Worm (Caenorhabditis elegans) whole organism, L4 larva: ENCODE measurements around the gene Y43F8B.23.
A peak's percentile ranks its signal among the peaks of the same experiment; 100 is the strongest.
"Not testable (repeated sequence)": the region's sequence is repeated elsewhere in the genome, so short reads cannot be mapped to it uniquely, and the experiment has no call there.

Experiments used
- F26F4.8 ChIP-seq: fragments of 200-800 bp; sonication (Bioruptor generic); conservative IDR thresholded peaks from 2 replicates; pipeline ENCODE4 v1.3.6; 2022; ENCODE audit warnings: missing genetic modification characterization, missing compliant biosample characterization
- F44E2.7 ChIP-seq: fragments of 200-800 bp; sonication (Bioruptor generic); IDR thresholded peaks from 2 replicates; pipeline ENCODE4 v2.1.2; 2022; ENCODE audit warnings: missing genetic modification characterization, missing compliant biosample characterization
- R02D3.7 ChIP-seq: fragments of 150-350 bp; sonication (generic microtip); optimal IDR thresholded peaks from 3 replicates; lab custom pipeline; 2014; ENCODE audit warnings: missing biosample characterization, missing genetic modification characterization
- Y48G9A.11 ChIP-seq: fragments of 200-800 bp; sonication (Bioruptor generic); IDR thresholded peaks from 2 replicates; pipeline ENCODE4 v1.3.6; 2022; ENCODE audit warnings: missing genetic modification reagents, missing genetic modification characterization, missing compliant biosample characterization
- Y5F2A.4 ChIP-seq: fragments of 200-800 bp; sonication (Bioruptor generic); optimal IDR thresholded peaks from 2 replicates; lab custom pipeline; 2018; ENCODE audit warnings: mild to moderate bottlenecking, missing genetic modification characterization, missing compliant biosample characterization
- ZK337.2 ChIP-seq: fragments of 200-800 bp; sonication (Bioruptor generic); IDR thresholded peaks from 2 replicates; pipeline ENCODE4 v1.3.6; 2022; ENCODE audit warnings: missing genetic modification reagents, missing genetic modification characterization, missing compliant biosample characterization
- aly-2 ChIP-seq: sonication (generic microtip); optimal IDR thresholded peaks from 2 replicates; lab custom pipeline; 2018; ENCODE audit warnings: missing biosample characterization, missing genetic modification characterization
- ama-1 ChIP-seq: fragments of 150-350 bp; optimal IDR thresholded peaks from 2 replicates; lab custom pipeline; 2014; ENCODE audit warnings: inconsistent platforms, mixed read lengths
- attf-4 ChIP-seq: sonication (generic microtip); optimal IDR thresholded peaks from 3 replicates; lab custom pipeline; 2017; ENCODE audit warnings: missing biosample characterization, missing genetic modification characterization
- ceh-44 ChIP-seq: fragments of 200-800 bp; sonication (Bioruptor generic); IDR thresholded peaks from 2 replicates; pipeline ENCODE4 v1.3.6; 2022; ENCODE audit warnings: missing genetic modification reagents, missing genetic modification characterization, missing compliant biosample characterization
- daf-12 ChIP-seq: fragments of 150-350 bp; optimal IDR thresholded peaks from 2 replicates; lab custom pipeline; 2014; ENCODE audit warnings: missing biosample characterization, missing genetic modification reagents, missing genetic modification characterization
- daf-16 ChIP-seq, 3 experiments: sonication (generic microtip); optimal IDR thresholded peaks; 2 replicates each; lab custom pipeline; 2016 to 2017; ENCODE audit warnings: missing genetic modification characterization in 3 of 3, missing genetic modification reagents in 3 of 3, mild to moderate bottlenecking in 2 of 3, missing compliant biosample characterization in 2 of 3, missing biosample characterization in 1 of 3, moderate library complexity in 1 of 3
- daf-19 ChIP-seq: fragments of 200-800 bp; sonication (Bioruptor generic); conservative IDR thresholded peaks from 2 replicates; pipeline ENCODE4 v1.3.6; 2022; ENCODE audit warnings: missing genetic modification characterization, missing compliant biosample characterization
- dmd-6 ChIP-seq: fragments of 200-800 bp; sonication (Bioruptor generic); IDR thresholded peaks from 2 replicates; pipeline ENCODE4 v1.3.6; 2022; ENCODE audit warnings: missing genetic modification reagents, missing genetic modification characterization, missing compliant biosample characterization
- duxl-1 ChIP-seq: sonication (generic microtip); optimal IDR thresholded peaks from 2 replicates; lab custom pipeline; 2016; ENCODE audit warnings: mild to moderate bottlenecking, missing genetic modification characterization, moderate library complexity, missing compliant biosample characterization; ENCODE audit not compliant: poor library complexity
- egl-27 ChIP-seq: sonication (generic microtip); optimal IDR thresholded peaks from 3 replicates; lab custom pipeline; 2017; ENCODE audit warnings: missing biosample characterization, missing genetic modification reagents, missing genetic modification characterization
- egl-43 ChIP-seq: fragments of 200-800 bp; sonication (Bioruptor generic); IDR thresholded peaks from 2 replicates; pipeline ENCODE4 v1.3.6; 2022; ENCODE audit warnings: missing genetic modification reagents, missing genetic modification characterization, missing compliant biosample characterization
- fos-1 ChIP-seq: fragments of 150-350 bp; optimal IDR thresholded peaks from 2 replicates; lab custom pipeline; 2014; ENCODE audit warnings: missing biosample characterization, missing genetic modification characterization
- lim-7 ChIP-seq: fragments of 200-800 bp; sonication (Bioruptor generic); IDR thresholded peaks from 2 replicates; pipeline ENCODE4 v1.3.6; 2022; ENCODE audit warnings: missing genetic modification characterization, missing compliant biosample characterization
- lin-13 ChIP-seq: fragments of 150-350 bp; optimal IDR thresholded peaks from 2 replicates; lab custom pipeline; 2014; ENCODE audit warnings: missing biosample characterization, missing genetic modification reagents, missing genetic modification characterization
- mdl-1 ChIP-seq, 2 experiments: fragments of 150-350 bp in 1 of 2; sonication (generic microtip) in 1 of 2; optimal IDR thresholded peaks; 2 replicates each; lab custom pipeline; 2014 to 2017; ENCODE audit warnings: missing biosample characterization in 2 of 2, missing genetic modification characterization in 2 of 2
- mep-1 ChIP-seq: fragments of 150-350 bp; sonication (generic microtip); optimal IDR thresholded peaks from 3 replicates; lab custom pipeline; 2014; ENCODE audit warnings: missing biosample characterization, missing genetic modification characterization
- mxl-2 ChIP-seq: fragments of 200-800 bp; sonication (Bioruptor generic); conservative IDR thresholded peaks from 2 replicates; pipeline ENCODE4 v1.3.6; 2022; ENCODE audit warnings: missing genetic modification reagents, missing genetic modification characterization, missing compliant biosample characterization
- nhr-11 ChIP-seq: fragments of 150-350 bp; optimal IDR thresholded peaks from 2 replicates; lab custom pipeline; 2014; ENCODE audit warnings: missing biosample characterization, missing genetic modification characterization
- nhr-41 ChIP-seq: fragments of 200-800 bp; sonication (Bioruptor generic); IDR thresholded peaks from 2 replicates; pipeline ENCODE4 v1.3.6; 2022; ENCODE audit warnings: missing genetic modification reagents, missing genetic modification characterization, missing compliant biosample characterization
- nhr-42 ChIP-seq: fragments of 200-800 bp; sonication (Bioruptor generic); IDR thresholded peaks from 2 replicates; pipeline ENCODE4 v1.3.6; 2022; ENCODE audit warnings: missing genetic modification characterization, missing compliant biosample characterization
- nhr-77 ChIP-seq: fragments of 150-350 bp; optimal IDR thresholded peaks from 2 replicates; lab custom pipeline; 2014; ENCODE audit warnings: missing biosample characterization, missing genetic modification characterization
- pha-4 ChIP-seq, 2 experiments: fragments of 150-350 bp in 1 of 2; fragments of 200-800 bp in 1 of 2; sonication (Bioruptor generic) in 1 of 2; IDR thresholded peaks in 1 of 2; optimal IDR thresholded peaks in 1 of 2; 2 replicates each; pipeline versions ENCODE4 v1.3.6 to Lab custom; 2014 to 2022; ENCODE audit warnings: missing genetic modification characterization in 2 of 2, missing genetic modification reagents in 2 of 2, missing biosample characterization in 1 of 2, missing compliant biosample characterization in 1 of 2
- php-3 ChIP-seq: fragments of 200-800 bp; sonication (Bioruptor generic); IDR thresholded peaks from 2 replicates; pipeline ENCODE4 v1.3.6; 2022; ENCODE audit warnings: missing genetic modification reagents, missing genetic modification characterization, missing compliant biosample characterization
- sdz-12 ChIP-seq: fragments of 200-800 bp; sonication (Bioruptor generic); optimal IDR thresholded peaks from 2 replicates; lab custom pipeline; 2018; ENCODE audit warnings: mild to moderate bottlenecking, missing genetic modification characterization, missing compliant biosample characterization
- tra-1 ChIP-seq: fragments of 200-800 bp; sonication (Bioruptor generic); IDR thresholded peaks from 2 replicates; pipeline ENCODE4 v1.3.6; 2022; ENCODE audit warnings: missing genetic modification reagents, missing genetic modification characterization, missing compliant biosample characterization
- unc-130 ChIP-seq: sonication (generic microtip); optimal IDR thresholded peaks from 2 replicates; lab custom pipeline; 2016; ENCODE audit warnings: missing genetic modification reagents, missing genetic modification characterization, missing compliant biosample characterization
- unc-62 ChIP-seq, 3 experiments: fragments of 150-350 bp in 1 of 3; sonication (generic microtip); optimal IDR thresholded peaks in 2 of 3; peaks in 1 of 3; 1 replicate in 1 of 3; 2 replicates in 2 of 3; lab custom pipeline; 2014 to 2017; ENCODE audit warnings: missing biosample characterization in 3 of 3, missing genetic modification characterization in 3 of 3, missing genetic modification reagents in 3 of 3, missing genotype in 1 of 3
- zfp-2 ChIP-seq: sonication (generic microtip); optimal IDR thresholded peaks from 2 replicates; lab custom pipeline; 2016; ENCODE audit warnings: mild to moderate bottlenecking, missing genetic modification characterization, missing compliant biosample characterization
- zfp-3 ChIP-seq: fragments of 200-800 bp; sonication (Bioruptor generic); conservative IDR thresholded peaks from 2 replicates; pipeline ENCODE4 v1.3.6; 2022; ENCODE audit warnings: missing genetic modification reagents, missing genetic modification characterization, missing compliant biosample characterization
- zip-2 ChIP-seq: fragments of 150-350 bp; optimal IDR thresholded peaks from 2 replicates; lab custom pipeline; 2014; ENCODE audit warnings: missing biosample characterization, missing genetic modification characterization
- ztf-7 ChIP-seq: fragments of 150-350 bp; optimal IDR thresholded peaks from 2 replicates; lab custom pipeline; 2014; ENCODE audit warnings: missing biosample characterization, missing genetic modification characterization

Y43F8B.23 gene

DNA sequence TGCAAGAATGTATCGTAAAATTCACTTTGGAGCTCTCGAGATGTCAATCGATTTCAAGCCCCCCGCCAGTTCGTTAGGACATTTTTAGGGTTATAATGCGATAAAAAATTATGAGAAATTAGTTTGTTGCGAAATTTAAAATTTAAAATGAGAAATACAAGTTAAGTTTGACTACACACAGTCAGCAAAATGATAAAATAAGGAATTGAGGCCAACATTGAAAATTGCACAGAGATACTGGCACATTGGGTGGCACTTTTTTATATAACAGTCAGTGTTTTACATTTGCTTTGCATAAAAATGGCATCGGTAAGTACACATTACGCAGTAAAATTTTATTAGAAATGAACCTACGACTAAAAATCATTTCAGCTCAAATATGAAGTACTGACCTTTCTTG is 635 bp upstream of the Y43F8B.23 start, which contains the start of gene Y43F8B.12:
TSS of gene Y43F8B.12 (plus strand) at position 301 of the 400 bp plus-strand sequence.
- TF ChIP-seq egl-43 (GFP tag; lab: Robert Waterston, UW), result no peak
- TF ChIP-seq nhr-42, result no peak
- no peak for TF ChIP-seq dmd-6 (GFP tag; lab: Robert Waterston, UW)
- no peak for TF ChIP-seq mdl-1 (tag; optimal IDR thresholded peaks at IDR 0.05; lab: Kevin White, UChicago)
- no peak for TF ChIP-seq attf-4 (tag; lab: Kevin White, UChicago)
- TF ChIP-seq F26F4.8 (GFP tag; lab: Robert Waterston, UW), result no peak
- TF ChIP-seq F44E2.7 (GFP tag; lab: Robert Waterston, UW), result no peak
- no peak for TF ChIP-seq sdz-12 (GFP tag; lab: Kevin White, UChicago)
- TF ChIP-seq mep-1 (tag; lab: Kevin White, UChicago), result no peak
- TF ChIP-seq mxl-2 (GFP tag; lab: Robert Waterston, UW), result no peak
- no peak for TF ChIP-seq zip-2 (tag; lab: Kevin White, UChicago)

DNA sequence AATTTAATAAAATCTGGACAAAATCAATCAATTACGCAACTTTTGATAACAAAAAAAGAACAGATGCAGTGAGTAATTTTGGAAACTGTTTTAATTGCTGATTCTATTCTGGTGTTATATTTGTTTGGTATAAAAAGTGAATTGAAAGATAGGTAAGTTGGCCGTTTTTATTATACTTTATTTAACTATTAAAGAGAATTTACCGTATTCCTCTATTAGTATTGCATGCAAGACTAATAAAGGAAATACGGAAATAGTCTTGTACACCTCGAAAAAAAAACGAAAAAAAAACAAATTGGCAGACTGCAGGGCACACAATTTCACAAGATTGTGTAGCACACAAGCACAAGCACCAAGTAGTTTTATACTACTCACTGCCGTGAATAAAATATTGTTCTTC is 4.8 kb downstream of the Y43F8B.23 start, which contains the start of gene Y43F8B.25:
TSS of gene Y43F8B.25 (plus strand) at position 301 of the 400 bp plus-strand sequence.
- TF ChIP-seq Y48G9A.11 (GFP tag; lab: Robert Waterston, UW) (no peak), daf-16 (GFP tag; optimal IDR thresholded peaks at IDR 0.05; lab: Kevin White, UChicago) (no peak), daf-16 (tag; optimal IDR thresholded peaks at IDR 0.05; lab: Kevin White, UChicago) (peak; percentile 2)

DNA sequence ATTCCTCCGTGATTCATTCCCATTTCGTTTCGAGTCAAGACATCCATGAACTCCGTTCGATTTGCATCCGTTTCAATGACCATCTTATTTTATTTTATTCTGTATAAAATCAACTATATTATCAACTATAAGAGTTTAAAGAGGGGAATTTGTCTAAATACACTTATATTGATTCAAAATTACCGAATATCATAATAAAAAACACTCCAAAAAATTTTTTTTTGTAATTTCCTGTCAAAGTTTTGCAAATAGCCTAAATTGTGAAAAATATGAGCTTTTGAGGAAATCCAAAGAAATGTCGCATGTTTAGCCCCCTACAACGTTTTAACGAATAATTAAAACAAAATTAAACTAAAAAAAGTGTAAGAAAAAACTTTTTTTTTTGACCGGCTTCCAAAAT is 5.4 kb downstream of the Y43F8B.23 start, which contains the start of gene Y43F8B.15:
TSS of gene Y43F8B.15 (minus strand) at position 101 of the 400 bp plus-strand sequence.
- no peak for TF ChIP-seq fos-1
- TF ChIP-seq egl-27 (tag; lab: Kevin White, UChicago), result no peak
- no peak for TF ChIP-seq mxl-2 (GFP tag; lab: Robert Waterston, UW)
- no peak for TF ChIP-seq nhr-77 (tag; lab: Kevin White, UChicago)
- no peak for TF ChIP-seq lin-13
- TF ChIP-seq ama-1 (lab: Kevin White, UChicago), result no peak
- TF ChIP-seq daf-19 (GFP tag; lab: Robert Waterston, UW), result no peak
- no peak for TF ChIP-seq nhr-41 (GFP tag; lab: Robert Waterston, UW)
- no peak for TF ChIP-seq lim-7
- no peak for TF ChIP-seq zfp-3 (GFP tag; lab: Robert Waterston, UW)
- no peak for TF ChIP-seq aly-2 (tag; lab: Kevin White, UChicago)
- no peak for TF ChIP-seq R02D3.7 (tag; lab: Kevin White, UChicago)
- TF ChIP-seq zfp-2 (tag; lab: Kevin White, UChicago), result no peak
- TF ChIP-seq duxl-1, result no peak
- TF ChIP-seq Y5F2A.4 (GFP tag; lab: Kevin White, UChicago), result no peak
- no peak for TF ChIP-seq ztf-7
- no peak for TF ChIP-seq daf-12 (tag; lab: Kevin White, UChicago)
- TF ChIP-seq ZK337.2 (GFP tag; lab: Robert Waterston, UW), result no peak
- TF ChIP-seq unc-130 (GFP tag; lab: Kevin White, UChicago), result no peak

- peak; percentile 26; the same call in 1 of the 2 replicates for TF ChIP-seq tra-1 (GFP tag; lab: Robert Waterston, UW)
- not testable (repeated sequence) for TF ChIP-seq daf-16 (GFP tag; optimal IDR thresholded peaks at IDR 0.05; lab: Kevin White, UChicago)
- TF ChIP-seq daf-16 (tag; optimal IDR thresholded peaks at IDR 0.05; lab: Kevin White, UChicago), result peak; percentile 31
- peak; percentile 98 for TF ChIP-seq php-3 (GFP tag; lab: Robert Waterston, UW)
- TF ChIP-seq, all 104 proteins: peak for 3; not testable (repeated sequence) for 101
Measured at ce11 chrV:19459501-19459900, 7.9 kb downstream of the Y43F8B.23 start.

- TF ChIP-seq daf-16 (GFP tag; optimal IDR thresholded peaks at IDR 0.05; lab: Kevin White, UChicago) (no peak), daf-16 (tag; optimal IDR thresholded peaks at IDR 0.05; lab: Kevin White, UChicago) (peak; percentile 17), ZK337.2 (GFP tag; lab: Robert Waterston, UW) (no peak), egl-27 (tag; lab: Kevin White, UChicago) (no peak), nhr-11 (tag; lab: Kevin White, UChicago) (no peak), F44E2.7 (GFP tag; lab: Robert Waterston, UW) (no peak), ama-1 (lab: Kevin White, UChicago) (no peak), lin-13 (no peak), pha-4 (GFP tag; IDR thresholded peaks at IDR 0.05; lab: Robert Waterston, UW) (no peak), pha-4 (tag; optimal IDR thresholded peaks at IDR 0.05; lab: Kevin White, UChicago) (no peak), unc-130 (GFP tag; lab: Kevin White, UChicago) (no peak), unc-62 (GFP tag; optimal IDR thresholded peaks at IDR 0.05 in 1 of 2; lab: Kevin White, UChicago) (peak in 1 of 2 experiments; percentile 7), unc-62 (tag; optimal IDR thresholded peaks at IDR 0.05; lab: Kevin White, UChicago) (no peak), ceh-44 (GFP tag; lab: Robert Waterston, UW) (no peak), dmd-6 (GFP tag; lab: Robert Waterston, UW) (no peak)
Measured at ce11 chrV:19457120-19457519, 10.3 kb downstream of the Y43F8B.23 start, which contains the start of gene Y43F8B.24. Y43F8B.24 (plus strand) TSS chrV:19457420.
